Worm (Caenorhabditis elegans) whole organism, early embryonic: ENCODE results near the gene F44B9.10.

ENCODE experiments used
- B0310.2 ChIP-seq: sonication (generic microtip); optimal IDR thresholded peaks from 2 replicates; lab custom pipeline; 2016; ENCODE audit warnings: mild to moderate bottlenecking, missing genetic modification characterization, missing compliant biosample characterization
- F13C5.2 ChIP-seq: sonication (generic microtip); optimal IDR thresholded peaks from 2 replicates; lab custom pipeline; 2017; ENCODE audit warnings: mild to moderate bottlenecking, missing genetic modification characterization, inconsistent platforms, missing compliant biosample characterization
- ama-1 ChIP-seq: fragments of 150-350 bp; optimal IDR thresholded peaks from 2 replicates; lab custom pipeline; 2014
- ceh-36 ChIP-seq: sonication (generic microtip); optimal IDR thresholded peaks from 2 replicates; lab custom pipeline; 2016; ENCODE audit warnings: missing genetic modification characterization, inconsistent platforms, missing compliant biosample characterization
- ets-7 ChIP-seq: sonication (generic microtip); optimal IDR thresholded peaks from 2 replicates; lab custom pipeline; 2016; ENCODE audit warnings: missing genotype, missing genetic modification characterization, missing compliant biosample characterization
- flt-1 ChIP-seq: fragments of 200-800 bp; sonication (Bioruptor generic); IDR thresholded peaks from 2 replicates; pipeline ENCODE4 v1.3.6; 2022; ENCODE audit warnings: missing genetic modification characterization, missing compliant biosample characterization
- hmbx-1 ChIP-seq: sonication (generic microtip); optimal IDR thresholded peaks from 2 replicates; lab custom pipeline; 2016; ENCODE audit warnings: mild to moderate bottlenecking, missing genetic modification characterization, missing compliant biosample characterization
- hmg-4 ChIP-seq: fragments of 200-800 bp; sonication (Bioruptor generic); optimal IDR thresholded peaks from 2 replicates; lab custom pipeline; 2018; ENCODE audit warnings: mild to moderate bottlenecking, missing genetic modification characterization, missing compliant biosample characterization
- pes-1 ChIP-seq: fragments of 200-800 bp; sonication (Bioruptor generic); IDR thresholded peaks from 2 replicates; pipeline ENCODE4 v1.3.6; 2022; ENCODE audit warnings: missing genetic modification reagents, missing genetic modification characterization, missing compliant biosample characterization
- scrt-1 ChIP-seq: fragments of 200-800 bp; sonication (Bioruptor generic); IDR thresholded peaks from 2 replicates; pipeline ENCODE4 v1.3.6; 2022; ENCODE audit warnings: missing genetic modification characterization, missing compliant biosample characterization
- sea-1 ChIP-seq: fragments of 200-800 bp; sonication (Bioruptor generic); conservative IDR thresholded peaks from 2 replicates; pipeline ENCODE4 v1.3.6; 2022; ENCODE audit warnings: missing genetic modification characterization, missing compliant biosample characterization
- tbx-11 ChIP-seq: fragments of 200-800 bp; sonication (Bioruptor generic); IDR thresholded peaks from 2 replicates; pipeline ENCODE4 v1.3.6; 2022; ENCODE audit warnings: missing genetic modification characterization, missing compliant biosample characterization
- tra-4 ChIP-seq: sonication (generic microtip); optimal IDR thresholded peaks from 2 replicates; lab custom pipeline; 2017; ENCODE audit warnings: missing genetic modification characterization, missing compliant biosample characterization

DNA sequence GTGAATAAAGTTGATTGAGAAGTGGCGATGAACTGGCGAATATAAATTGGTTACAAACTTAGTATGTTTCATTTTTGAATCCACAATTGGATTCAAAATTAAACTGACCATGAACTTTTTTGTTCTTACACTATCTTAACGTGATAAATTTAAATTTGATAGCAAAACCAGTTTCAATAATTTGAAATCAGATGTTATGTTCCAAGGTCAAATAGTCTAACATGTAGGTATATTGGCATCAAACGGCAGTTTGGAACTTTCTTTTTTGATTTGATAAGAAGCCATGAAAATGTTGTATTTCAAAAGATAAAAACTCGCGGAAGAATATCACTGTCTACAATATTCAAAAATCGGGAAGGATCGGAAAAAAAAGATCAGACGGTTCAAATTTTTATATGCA, 2.6 kb upstream of the F44B9.10 start:
- TF ChIP-seq hmbx-1 (tag; lab: Kevin White, UChicago) = no peak
- TF ChIP-seq ama-1 (lab: Kevin White, UChicago) = no peak
- no peak for TF ChIP-seq ets-7
- TF ChIP-seq flt-1 (GFP tag; lab: Robert Waterston, UW) = no peak
- TF ChIP-seq F13C5.2 (tag; lab: Kevin White, UChicago) = no peak
- TF ChIP-seq ceh-36 (tag; lab: Kevin White, UChicago) = no peak
- TF ChIP-seq B0310.2 (tag; lab: Kevin White, UChicago) = no peak
- TF ChIP-seq tra-4 (tag; lab: Kevin White, UChicago) = no peak
- no peak for TF ChIP-seq hmg-4 (GFP tag; lab: Kevin White, UChicago)
- TF ChIP-seq sea-1 (GFP tag; lab: Robert Waterston, UW) = no peak
- no peak for TF ChIP-seq pes-1 (GFP tag; lab: Robert Waterston, UW)
- no peak for TF ChIP-seq scrt-1 (GFP tag; lab: Robert Waterston, UW)
- TF ChIP-seq tbx-11 (GFP tag; lab: Robert Waterston, UW) = no peak
